Fruit fly (Drosophila melanogaster) whole organism, embryonic: Measurements from ENCODE around the gene Neurochondrin.
A peak's percentile ranks its signal among the peaks of the same experiment; 100 is the strongest.

Source experiments
- Adf1 ChIP-seq: fragments of 200-800 bp; sonication (Bioruptor generic); IDR thresholded peaks from 2 replicates; pipeline ENCODE4 v1.3.6; 2022; ENCODE audit warnings: missing biosample characterization, missing genetic modification characterization
- Atf6 ChIP-seq: fragments of 200-800 bp; sonication (Bioruptor generic); IDR thresholded peaks from 2 replicates; pipeline ENCODE4 v1.3.6; 2022; ENCODE audit warnings: missing biosample characterization, missing genetic modification characterization
- B-H2 ChIP-seq: fragments of 200-800 bp; sonication (Bioruptor generic); optimal IDR thresholded peaks from 2 replicates; lab custom pipeline; 2018; ENCODE audit warnings: missing biosample characterization, mild to moderate bottlenecking, missing genetic modification characterization
- Bgb ChIP-seq: fragments of 200-800 bp; sonication (Bioruptor generic); IDR thresholded peaks from 2 replicates; pipeline ENCODE4 v1.3.6; 2022; ENCODE audit warnings: missing biosample characterization, missing genetic modification characterization; ENCODE audit not compliant: partially characterized antibody
- CG11093 ChIP-seq: fragments of 200-800 bp; sonication (Bioruptor generic); IDR thresholded peaks from 3 replicates; pipeline ENCODE4 v1.3.6; 2022; ENCODE audit warnings: missing biosample characterization, missing genetic modification characterization
- CG11695 ChIP-seq: fragments of 200-800 bp; sonication (Bioruptor generic); IDR thresholded peaks from 3 replicates; pipeline ENCODE4 v1.3.6; 2022; ENCODE audit warnings: missing biosample characterization, missing genetic modification characterization
- CG14710 ChIP-seq: fragments of 200-800 bp; sonication (Bioruptor generic); optimal IDR thresholded peaks from 3 replicates; lab custom pipeline; 2019; ENCODE audit warnings: missing biosample characterization, mild to moderate bottlenecking, missing genetic modification characterization, moderate library complexity
- CG18599 ChIP-seq: fragments of 200-800 bp; sonication (Bioruptor generic); optimal IDR thresholded peaks from 3 replicates; lab custom pipeline; 2017; ENCODE audit warnings: missing biosample characterization, missing genetic modification characterization, mild to moderate bottlenecking, moderate library complexity, missing genetic modification reagents
- CG32767 ChIP-seq: fragments of 200-800 bp; sonication (Bioruptor generic); IDR thresholded peaks from 2 replicates; pipeline ENCODE4 v1.3.6; 2022; ENCODE audit warnings: missing biosample characterization, missing genetic modification characterization
- CG3281 ChIP-seq: fragments of 200-800 bp; sonication (Bioruptor generic); optimal IDR thresholded peaks from 3 replicates; lab custom pipeline; 2017; ENCODE audit warnings: missing biosample characterization, mild to moderate bottlenecking, missing genetic modification characterization
- CG34422 ChIP-seq: fragments of 200-800 bp; sonication (Bioruptor generic); IDR thresholded peaks from 3 replicates; pipeline ENCODE4 v1.3.6; 2022; ENCODE audit warnings: missing biosample characterization, missing genetic modification characterization
- CG4730 ChIP-seq: fragments of 200-800 bp; sonication (Bioruptor generic); IDR thresholded peaks from 2 replicates; pipeline ENCODE4 v1.3.6; 2022; ENCODE audit warnings: missing biosample characterization, missing genetic modification characterization
- CG5180 ChIP-seq: fragments of 200-800 bp; sonication (Bioruptor generic); optimal IDR thresholded peaks from 3 replicates; lab custom pipeline; 2017; ENCODE audit warnings: missing biosample characterization, missing genetic modification characterization, mild to moderate bottlenecking, moderate library complexity, missing genetic modification reagents
- CG8089 ChIP-seq: fragments of 200-800 bp; sonication (Bioruptor generic); optimal IDR thresholded peaks from 3 replicates; lab custom pipeline; 2016; ENCODE audit warnings: missing biosample characterization, missing genetic modification characterization
- CG8388 ChIP-seq: fragments of 200-800 bp; sonication (Bioruptor generic); optimal IDR thresholded peaks from 2 replicates; lab custom pipeline; 2019; ENCODE audit warnings: missing biosample characterization, mild to moderate bottlenecking, missing genetic modification characterization, moderate library complexity
- Dbx ChIP-seq: fragments of 200-800 bp; sonication (Bioruptor generic); IDR thresholded peaks from 3 replicates; pipeline ENCODE4 v1.3.6; 2022; ENCODE audit warnings: missing biosample characterization, missing genetic modification characterization
- Dip3 ChIP-seq: fragments of 200-800 bp; sonication (Bioruptor generic); optimal IDR thresholded peaks from 3 replicates; lab custom pipeline; 2016; ENCODE audit warnings: missing biosample characterization, missing genetic modification characterization
- Fer3 ChIP-seq: fragments of 200-800 bp; sonication (Bioruptor generic); optimal IDR thresholded peaks from 2 replicates; lab custom pipeline; 2018; ENCODE audit warnings: missing biosample characterization, mild to moderate bottlenecking, missing genetic modification characterization, moderate library complexity
- Hr3 ChIP-seq: fragments of 200-800 bp; sonication (Bioruptor generic); optimal IDR thresholded peaks from 3 replicates; lab custom pipeline; 2016; ENCODE audit warnings: missing biosample characterization, missing genetic modification characterization
- Med ChIP-seq: fragments of 200-800 bp; sonication (Bioruptor generic); peaks from one replicate; lab custom pipeline; 2016; ENCODE audit warnings: missing biosample characterization, missing genetic modification characterization, mild to moderate bottlenecking, inconsistent platforms, moderate library complexity
- Oli ChIP-seq: fragments of 200-800 bp; sonication (Bioruptor generic); optimal IDR thresholded peaks from 2 replicates; lab custom pipeline; 2018; ENCODE audit warnings: missing biosample characterization, mild to moderate bottlenecking, missing genetic modification characterization, moderate library complexity
- PHDP ChIP-seq: fragments of 200-800 bp; sonication (Bioruptor generic); optimal IDR thresholded peaks from 3 replicates; lab custom pipeline; 2018; ENCODE audit warnings: missing biosample characterization, mild to moderate bottlenecking, missing genetic modification characterization, moderate library complexity
- az2 ChIP-seq: fragments of 200-800 bp; sonication (Bioruptor generic); optimal IDR thresholded peaks from 3 replicates; lab custom pipeline; 2016; ENCODE audit warnings: missing biosample characterization, missing genetic modification characterization
- btn ChIP-seq: fragments of 200-800 bp; sonication (Bioruptor generic); optimal IDR thresholded peaks from 2 replicates; lab custom pipeline; 2016; ENCODE audit warnings: missing biosample characterization, missing genetic modification characterization
- cg ChIP-seq: fragments of 200-800 bp; sonication (Bioruptor generic); optimal IDR thresholded peaks from 3 replicates; lab custom pipeline; 2019; ENCODE audit warnings: missing biosample characterization, mild to moderate bottlenecking, missing genetic modification characterization, moderate library complexity
- chinmo ChIP-seq: fragments of 200-800 bp; sonication (Bioruptor generic); IDR thresholded peaks from 4 replicates; pipeline ENCODE4 v1.3.6; 2022; ENCODE audit warnings: missing biosample characterization, missing genetic modification characterization; ENCODE audit not compliant: partially characterized antibody
- ci ChIP-seq: fragments of 200-800 bp; sonication (Bioruptor generic); IDR thresholded peaks from 3 replicates; pipeline ENCODE4 v1.3.6; 2022; ENCODE audit warnings: missing biosample characterization, missing genetic modification characterization
- crol ChIP-seq: fragments of 200-800 bp; sonication (Bioruptor generic); IDR thresholded peaks from 2 replicates; pipeline ENCODE4 v1.3.6; 2022; ENCODE audit warnings: missing biosample characterization, missing genetic modification characterization
- dm ChIP-seq: fragments of 200-800 bp; sonication (Bioruptor generic); optimal IDR thresholded peaks from 3 replicates; lab custom pipeline; 2016; ENCODE audit warnings: missing biosample characterization, missing genetic modification characterization
- esg ChIP-seq: fragments of 200-800 bp; sonication (Bioruptor generic); conservative IDR thresholded peaks from 2 replicates; pipeline ENCODE4 v1.3.6; 2022; ENCODE audit warnings: missing biosample characterization, missing genetic modification characterization
- exex ChIP-seq: fragments of 200-800 bp; sonication (Bioruptor generic); optimal IDR thresholded peaks from 4 replicates; lab custom pipeline; 2018; ENCODE audit warnings: missing biosample characterization, mild to moderate bottlenecking, missing genetic modification characterization, moderate library complexity
- fru ChIP-seq: fragments of >200 bp; optimal IDR thresholded peaks from 2 replicates; lab custom pipeline; 2017
- onecut ChIP-seq: fragments of 200-800 bp; sonication (Bioruptor generic); IDR thresholded peaks from 2 replicates; pipeline ENCODE4 v1.3.6; 2022; ENCODE audit warnings: missing biosample characterization, missing genetic modification characterization
- org-1 ChIP-seq: fragments of 200-800 bp; sonication (Bioruptor generic); optimal IDR thresholded peaks from 2 replicates; lab custom pipeline; 2017; ENCODE audit warnings: missing biosample characterization, missing genetic modification characterization
- pan ChIP-seq, 4 experiments: fragments of >200 bp in 3 of 4; fragments of 200-800 bp in 1 of 4; sonication (Bioruptor generic) in 1 of 4; optimal IDR thresholded peaks in 3 of 4; IDR thresholded peaks in 1 of 4; 2 replicates each; pipeline versions ENCODE4 v1.3.6 to Lab custom; 2017 to 2022; ENCODE audit warnings: missing biosample characterization in 2 of 4, missing genetic modification characterization in 2 of 4, mixed read lengths in 1 of 4
- pb ChIP-seq: fragments of 200-800 bp; sonication (Bioruptor generic); optimal IDR thresholded peaks from 3 replicates; lab custom pipeline; 2016; ENCODE audit warnings: missing biosample characterization, missing genetic modification characterization
- row ChIP-seq: fragments of 200-800 bp; sonication (Bioruptor generic); IDR thresholded peaks from 3 replicates; pipeline ENCODE4 v1.3.6; 2022; ENCODE audit warnings: missing biosample characterization, missing genetic modification characterization
- scrt ChIP-seq: fragments of 200-800 bp; sonication (Bioruptor generic); optimal IDR thresholded peaks from 2 replicates; lab custom pipeline; 2018; ENCODE audit warnings: missing biosample characterization, mild to moderate bottlenecking, missing genetic modification characterization, moderate library complexity
- sisA ChIP-seq: fragments of 200-800 bp; sonication (Bioruptor generic); IDR thresholded peaks from 2 replicates; pipeline ENCODE4 v1.3.6; 2022; ENCODE audit warnings: missing biosample characterization, missing genetic modification characterization
- stwl ChIP-seq: fragments of 200-800 bp; sonication (Bioruptor generic); optimal IDR thresholded peaks from 3 replicates; lab custom pipeline; 2018; ENCODE audit warnings: missing biosample characterization, mild to moderate bottlenecking, missing genetic modification characterization, moderate library complexity
- unpg ChIP-seq: fragments of 200-800 bp; sonication (Bioruptor generic); optimal IDR thresholded peaks from 3 replicates; lab custom pipeline; 2018; ENCODE audit warnings: missing biosample characterization, mild to moderate bottlenecking, missing genetic modification characterization, moderate library complexity

The Neurochondrin gene

dm6 chr3R:6433885-6434284 is 34.4 kb upstream of the Neurochondrin start (continued):
- TF ChIP-seq CG5180 (no peak), Hr3 (GFP tag; lab: Kevin White, UChicago) (no peak), sisA (GFP tag; lab: Robert Waterston, UW) (no peak), row (GFP tag; lab: Robert Waterston, UW) (peak; percentile 47; the same call in 2 of the 3 replicates), pb (no peak), Bgb (no peak), CG18599 (GFP tag; lab: Kevin White, UChicago) (peak; percentile 3), dm (GFP tag; lab: Kevin White, UChicago) (no peak), btn (no peak), CG14710 (tag; lab: Kevin White, UChicago) (no peak), CG11093 (GFP tag; lab: Robert Waterston, UW) (no peak), Fer3 (tag; lab: Kevin White, UChicago) (no peak), stwl (tag; lab: Kevin White, UChicago) (no peak), az2 (GFP tag; lab: Kevin White, UChicago) (no peak), esg (no peak), fru (lab: Kevin White, UChicago) (no peak), B-H2 (no peak), unpg (GFP tag; lab: Kevin White, UChicago) (no peak), CG4730 (GFP tag; lab: Robert Waterston, UW) (0 out of 2 replicates have a peak, but pooled peaks have one; percentile 24), pan (optimal IDR thresholded peaks at IDR 0.05; lab: Kevin White, UChicago) (no peak), pan (GFP tag; optimal IDR thresholded peaks at IDR 0.05 in 1 of 2, IDR thresholded peaks at IDR 0.05 in 1 of 2) (peak in 1 of 2 experiments; percentile 22), CG3281 (GFP tag; lab: Kevin White, UChicago) (no peak), Dbx (GFP tag; lab: Robert Waterston, UW) (no peak), exex (tag; lab: Kevin White, UChicago) (no peak)

dm6 chr3R:6435219-6435618 is 33.0 kb upstream of the Neurochondrin start:
- TF ChIP-seq CG34422 (GFP tag; lab: Robert Waterston, UW) (peak; percentile 28; the same call in 1 of the 3 replicates), chinmo (GFP tag; lab: Robert Waterston, UW) (0 out of 4 replicates have a peak, but pooled peaks have one; percentile 26), Adf1 (GFP tag; lab: Robert Waterston, UW) (no peak), Dip3 (no peak), CG32767 (GFP tag; lab: Robert Waterston, UW) (peak; percentile 64), scrt (GFP tag; lab: Kevin White, UChicago) (peak; percentile 66), CG8388 (GFP tag; lab: Kevin White, UChicago) (no peak), Oli (tag; lab: Kevin White, UChicago) (no peak), Atf6 (GFP tag; lab: Robert Waterston, UW) (no peak), crol (GFP tag; lab: Robert Waterston, UW) (peak; percentile 29), Med (peak; percentile 67), ci (0 out of 3 replicates have a peak, but pooled peaks have one; percentile 44), CG8089 (GFP tag; lab: Kevin White, UChicago) (no peak), cg (peak; percentile 26), org-1 (GFP tag; lab: Kevin White, UChicago) (no peak), CG11695 (GFP tag; lab: Robert Waterston, UW) (no peak), onecut (GFP tag; lab: Robert Waterston, UW) (peak; percentile 79), PHDP (tag; lab: Kevin White, UChicago) (no peak)
- TF ChIP-seq, all 482 proteins: peak for 9
